Worm (Caenorhabditis elegans) whole organism, young adult: ENCODE results near the gene F14H12.2.

Experiments
- ceh-100 ChIP-seq: fragments of 200-800 bp; sonication (Bioruptor generic); IDR thresholded peaks from 2 replicates; pipeline ENCODE4 v1.3.6; 2022; ENCODE audit warnings: missing genetic modification reagents, missing genetic modification characterization, missing compliant biosample characterization
- efl-1 ChIP-seq: fragments of 150-350 bp; optimal IDR thresholded peaks from 2 replicates; lab custom pipeline; 2014; ENCODE audit warnings: missing biosample characterization, missing genetic modification reagents, missing genetic modification characterization
- let-607 ChIP-seq, 2 experiments: fragments of 200-800 bp in 1 of 2; sonication (Bioruptor generic) in 1 of 2; sonication (generic microtip) in 1 of 2; optimal IDR thresholded peaks; 2 replicates each; lab custom pipeline; 2016 to 2018; ENCODE audit warnings: mild to moderate bottlenecking in 2 of 2, missing compliant biosample characterization in 2 of 2, missing genetic modification characterization in 2 of 2, moderate library complexity in 2 of 2, missing genotype in 1 of 2
- lin-40 ChIP-seq: sonication (generic microtip); optimal IDR thresholded peaks from 2 replicates; lab custom pipeline; 2016; ENCODE audit warnings: missing genetic modification characterization, mild to moderate bottlenecking, missing compliant biosample characterization, missing genotype, missing genetic modification reagents
- madf-3 ChIP-seq: fragments of 200-800 bp; sonication (Bioruptor generic); IDR thresholded peaks from 2 replicates; pipeline ENCODE4 v1.3.6; 2022; ENCODE audit warnings: missing genetic modification reagents, missing genetic modification characterization, missing compliant biosample characterization
- madf-8 ChIP-seq: fragments of 200-800 bp; sonication (Bioruptor generic); conservative IDR thresholded peaks from 2 replicates; pipeline ENCODE4 v1.3.6; 2022; ENCODE audit warnings: missing genetic modification reagents, missing genetic modification characterization, missing compliant biosample characterization
- mes-4 ChIP-seq: sonication (generic microtip); optimal IDR thresholded peaks from 2 replicates; lab custom pipeline; 2016; ENCODE audit warnings: missing genotype, missing genetic modification characterization, missing compliant biosample characterization
- nfya-1 ChIP-seq: sonication (generic microtip); optimal IDR thresholded peaks from 2 replicates; lab custom pipeline; 2017; ENCODE audit warnings: antibody characterized with exemption, missing compliant biosample characterization, missing genetic modification characterization, borderline replicate concordance; ENCODE audit not compliant: insufficient read depth
- snpc-4 ChIP-seq, 5 experiments: fragments of 150-350 bp in 1 of 5; sonication (generic microtip) in 4 of 5; optimal IDR thresholded peaks; 2 replicates each; lab custom pipeline; 2014 to 2018; ENCODE audit warnings: missing genetic modification characterization in 5 of 5, missing biosample characterization in 3 of 5, antibody characterized with exemption in 2 of 5, mild to moderate bottlenecking in 2 of 5, missing compliant biosample characterization in 2 of 5, missing genotype in 2 of 5, moderate library complexity in 2 of 5, missing genetic modification reagents in 1 of 5
- sptf-2 ChIP-seq: fragments of 200-800 bp; sonication (Bioruptor generic); optimal IDR thresholded peaks from 2 replicates; lab custom pipeline; 2018; ENCODE audit warnings: mild to moderate bottlenecking, missing genetic modification characterization, missing compliant biosample characterization
- zfh-2 ChIP-seq: fragments of 200-800 bp; sonication (Bioruptor generic); conservative IDR thresholded peaks from 2 replicates; pipeline ENCODE4 v1.3.6; 2022; ENCODE audit warnings: missing genetic modification reagents, missing genetic modification characterization, missing compliant biosample characterization
- ztf-22 ChIP-seq: fragments of 200-800 bp; sonication (Bioruptor generic); optimal IDR thresholded peaks from 2 replicates; lab custom pipeline; 2018; ENCODE audit warnings: mild to moderate bottlenecking, missing genetic modification characterization, moderate library complexity, missing compliant biosample characterization
- ztf-28 ChIP-seq: fragments of 200-800 bp; sonication (Bioruptor generic); IDR thresholded peaks from 2 replicates; pipeline ENCODE4 v1.3.6; 2022; ENCODE audit warnings: missing genetic modification reagents, missing genetic modification characterization, missing compliant biosample characterization

DNA sequence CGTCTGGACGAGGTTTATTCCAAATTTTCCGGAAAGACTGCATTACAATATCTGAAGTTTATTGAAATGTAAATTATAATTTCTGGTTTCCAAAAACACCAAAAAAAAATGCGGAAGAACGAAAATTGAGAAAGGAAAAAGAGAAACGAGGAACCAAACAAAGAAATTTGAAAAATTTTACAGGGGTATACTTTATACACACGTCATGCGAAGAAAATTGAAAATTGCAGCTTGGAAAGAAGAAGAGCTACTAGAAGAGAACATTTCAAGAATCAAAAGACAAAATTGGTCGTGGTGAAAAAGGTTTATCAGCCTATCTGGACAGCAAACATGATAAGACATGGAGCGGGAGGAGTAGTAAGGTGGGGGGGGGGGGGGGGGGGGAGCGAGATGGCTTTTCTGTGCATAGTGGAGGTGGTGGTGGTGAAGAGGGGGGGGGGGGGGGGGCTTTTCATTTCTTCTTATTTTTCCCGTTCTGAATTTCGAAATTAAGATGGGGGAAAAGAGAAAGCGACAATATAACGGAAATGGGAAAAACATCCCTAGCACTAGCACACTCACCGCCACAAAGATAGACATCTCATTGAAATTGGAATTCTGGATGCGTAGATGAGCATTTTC lies 33.1 kb downstream of the F14H12.2 start, which contains the start of gene lst-2:
- TF ChIP-seq ztf-22 (GFP tag; lab: Kevin White, UChicago) (no peak), let-607 (tag; optimal IDR thresholded peaks at IDR 0.05; lab: Kevin White, UChicago) (no peak), ztf-28 (GFP tag; lab: Robert Waterston, UW) (no peak), ceh-100 (GFP tag; lab: Robert Waterston, UW) (no peak), sptf-2 (GFP tag; lab: Kevin White, UChicago) (no peak), snpc-4 (GFP tag; optimal IDR thresholded peaks at IDR 0.05; lab: Kevin White, UChicago) (no peak), snpc-4 (tag; optimal IDR thresholded peaks at IDR 0.05; lab: Kevin White, UChicago) (no peak), efl-1 (GFP tag; lab: Kevin White, UChicago) (no peak), zfh-2 (GFP tag; lab: Robert Waterston, UW) (peak; percentile 79), lin-40 (tag; lab: Kevin White, UChicago) (no peak), madf-3 (no peak), nfya-1 (tag; lab: Kevin White, UChicago) (no peak), madf-8 (GFP tag; lab: Robert Waterston, UW) (no peak), mes-4 (tag; lab: Kevin White, UChicago) (no peak)
